Fruit fly (Drosophila melanogaster) whole organism, pupa: ENCODE measurements around the gene CG31465.
A peak's percentile ranks its signal among the peaks of the same experiment; 100 is the strongest.

Source experiments
- CG10348 ChIP-seq: fragments of 200-800 bp; sonication (Bioruptor generic); IDR thresholded peaks from 2 replicates; pipeline ENCODE4 v1.3.6; 2022; ENCODE audit warnings: missing biosample characterization, missing genetic modification characterization
- CG12605 ChIP-seq: fragments of 200-800 bp; sonication (Bioruptor generic); IDR thresholded peaks from 2 replicates; pipeline ENCODE4 v1.3.6; 2022; ENCODE audit warnings: missing biosample characterization, missing genetic modification characterization
- CG13204 ChIP-seq: fragments of 200-800 bp; sonication (Bioruptor generic); optimal IDR thresholded peaks from 2 replicates; lab custom pipeline; 2018; ENCODE audit warnings: missing biosample characterization, mild to moderate bottlenecking, missing genetic modification characterization, moderate library complexity
- CG14655 ChIP-seq: fragments of 200-800 bp; sonication (Bioruptor generic); optimal IDR thresholded peaks from 3 replicates; lab custom pipeline; 2017; ENCODE audit warnings: mild to moderate bottlenecking, missing biosample characterization, missing genetic modification reagents, missing genetic modification characterization
- CG15710 ChIP-seq: fragments of 200-800 bp; sonication (Bioruptor generic); optimal IDR thresholded peaks from 2 replicates; lab custom pipeline; 2018; ENCODE audit warnings: missing biosample characterization, mild to moderate bottlenecking, missing genetic modification characterization, moderate library complexity
- CG17806 ChIP-seq: fragments of 200-800 bp; sonication (Bioruptor generic); optimal IDR thresholded peaks from 2 replicates; lab custom pipeline; 2018; ENCODE audit warnings: missing biosample characterization, mild to moderate bottlenecking, missing genetic modification characterization, moderate library complexity
- CG32121 ChIP-seq: fragments of 200-800 bp; sonication (Bioruptor generic); IDR thresholded peaks from 2 replicates; pipeline ENCODE4 v1.3.6; 2022; ENCODE audit warnings: missing biosample characterization, missing genetic modification characterization
- CG4496 ChIP-seq: fragments of 200-800 bp; sonication (Bioruptor generic); IDR thresholded peaks from 3 replicates; pipeline ENCODE4 v1.3.6; 2022; ENCODE audit warnings: missing biosample characterization, missing genetic modification characterization
- CG8159 ChIP-seq: fragments of 200-800 bp; sonication (Bioruptor generic); optimal IDR thresholded peaks from 3 replicates; lab custom pipeline; 2018; ENCODE audit warnings: missing biosample characterization, mild to moderate bottlenecking, missing genetic modification characterization, moderate library complexity
- CG8301 ChIP-seq: fragments of 200-800 bp; sonication (Bioruptor generic); optimal IDR thresholded peaks from 2 replicates; lab custom pipeline; 2018; ENCODE audit warnings: missing biosample characterization, mild to moderate bottlenecking, missing genetic modification characterization
- CG9948 ChIP-seq: fragments of 200-800 bp; sonication (Bioruptor generic); optimal IDR thresholded peaks from 2 replicates; lab custom pipeline; 2018; ENCODE audit warnings: missing biosample characterization, mild to moderate bottlenecking, missing genetic modification characterization, moderate library complexity
- EcR ChIP-seq: fragments of 200-800 bp; sonication (Bioruptor generic); optimal IDR thresholded peaks from 3 replicates; lab custom pipeline; 2019; ENCODE audit warnings: missing biosample characterization, missing genetic modification characterization, mild to moderate bottlenecking, moderate library complexity, missing genetic modification reagents
- Ets98B ChIP-seq: fragments of 200-800 bp; sonication (Bioruptor generic); IDR thresholded peaks from 2 replicates; pipeline ENCODE4 v1.3.6; 2022; ENCODE audit warnings: missing biosample characterization, missing genetic modification characterization
- Pif1A ChIP-seq: fragments of 200-800 bp; sonication (Bioruptor generic); optimal IDR thresholded peaks from 3 replicates; lab custom pipeline; 2016; ENCODE audit warnings: missing biosample characterization, missing genetic modification characterization
- Pif1B ChIP-seq: fragments of 200-800 bp; sonication (Bioruptor generic); optimal IDR thresholded peaks from 3 replicates; lab custom pipeline; 2016; ENCODE audit warnings: missing biosample characterization, missing genetic modification characterization
- fd96Ca ChIP-seq: fragments of 200-800 bp; sonication (Bioruptor generic); IDR thresholded peaks from 3 replicates; pipeline ENCODE4 v1.3.6; 2022; ENCODE audit warnings: missing biosample characterization, missing genetic modification characterization
- rn ChIP-seq: fragments of 200-800 bp; sonication (Bioruptor generic); IDR thresholded peaks from 2 replicates; pipeline ENCODE4 v1.3.6; 2022; ENCODE audit warnings: missing biosample characterization, missing genetic modification characterization

Gene CG31465

dm6 chr3R:21928214-21928613 is 47.6 kb downstream of the CG31465 start:
- no peak for TF ChIP-seq CG13204
- TF ChIP-seq CG8159 (tag; lab: Kevin White, UChicago) = no peak
- no peak for TF ChIP-seq CG15710 (tag; lab: Kevin White, UChicago)
- TF ChIP-seq Pif1B (GFP tag; lab: Kevin White, UChicago) = no peak

dm6 chr3R:21931346-21931745 is 50.7 kb downstream of the CG31465 start:
- peak; percentile 56 for TF ChIP-seq CG12605 (GFP tag; lab: Robert Waterston, UW)
- peak; percentile 6 for TF ChIP-seq CG8301 (tag; lab: Kevin White, UChicago)
- TF ChIP-seq CG15710 (tag; lab: Kevin White, UChicago) = peak; percentile 43
- TF ChIP-seq Ets98B (GFP tag; lab: Robert Waterston, UW) = peak; percentile 35; the same call in 1 of the 2 replicates
- no peak for TF ChIP-seq CG13204
- TF ChIP-seq fd96Ca = no peak
- TF ChIP-seq CG10348 (GFP tag; lab: Robert Waterston, UW) = peak; percentile 77
- peak; percentile 66; the same call in 2 of the 3 replicates for TF ChIP-seq CG4496
- TF ChIP-seq rn = no peak
- TF ChIP-seq EcR (GFP tag; lab: Kevin White, UChicago) = no peak
- TF ChIP-seq Pif1A = peak; percentile 14
- TF ChIP-seq CG32121 (GFP tag; lab: Robert Waterston, UW) = peak; percentile 69; the same call in 1 of the 2 replicates
- peak; percentile 51 for TF ChIP-seq CG17806 (tag; lab: Kevin White, UChicago)
- TF ChIP-seq CG9948 = peak; percentile 58
- peak; percentile 62 for TF ChIP-seq CG8159 (tag; lab: Kevin White, UChicago)
- TF ChIP-seq CG14655 (GFP tag; lab: Kevin White, UChicago) = peak; percentile 25
- TF ChIP-seq Pif1B (GFP tag; lab: Kevin White, UChicago) = peak; percentile 29
